Worm (Caenorhabditis elegans) whole organism, late embryonic: Measurements from ENCODE around the gene tag-335.

Source experiments
- C08G9.2 ChIP-seq: sonication (generic microtip); optimal IDR thresholded peaks from 2 replicates; lab custom pipeline; 2016; ENCODE audit warnings: mild to moderate bottlenecking, missing genetic modification characterization, moderate library complexity, missing compliant biosample characterization
- Y22D7AL.16 ChIP-seq: sonication (generic microtip); optimal IDR thresholded peaks from 2 replicates; lab custom pipeline; 2016; ENCODE audit warnings: missing genetic modification characterization, missing compliant biosample characterization
- ama-1 ChIP-seq: fragments of 150-350 bp; optimal IDR thresholded peaks from 2 replicates; lab custom pipeline; 2014
- ceh-14 ChIP-seq: sonication (generic microtip); optimal IDR thresholded peaks from 2 replicates; lab custom pipeline; 2016; ENCODE audit warnings: missing genotype, missing genetic modification characterization, missing compliant biosample characterization
- ceh-18 ChIP-seq: sonication (generic microtip); optimal IDR thresholded peaks from 2 replicates; lab custom pipeline; 2016; ENCODE audit warnings: missing genetic modification characterization, missing compliant biosample characterization
- ceh-22 ChIP-seq: sonication (generic microtip); optimal IDR thresholded peaks from 2 replicates; lab custom pipeline; 2017; ENCODE audit warnings: missing biosample characterization, missing genetic modification characterization
- ceh-24 ChIP-seq: sonication (generic microtip); optimal IDR thresholded peaks from 2 replicates; lab custom pipeline; 2016; ENCODE audit warnings: mild to moderate bottlenecking, missing genetic modification characterization, missing compliant biosample characterization
- ceh-30 ChIP-seq: fragments of 150-350 bp; optimal IDR thresholded peaks from 2 replicates; lab custom pipeline; 2014; ENCODE audit warnings: missing biosample characterization, missing genetic modification characterization
- ceh-31 ChIP-seq: sonication (generic microtip); optimal IDR thresholded peaks from 2 replicates; lab custom pipeline; 2016; ENCODE audit warnings: missing genetic modification characterization, missing compliant biosample characterization
- ceh-45 ChIP-seq: fragments of 200-800 bp; sonication (Bioruptor generic); IDR thresholded peaks from 2 replicates; pipeline ENCODE4 v1.3.6; 2022; ENCODE audit warnings: missing genetic modification reagents, missing genetic modification characterization, missing compliant biosample characterization
- ceh-48 ChIP-seq: sonication (generic microtip); optimal IDR thresholded peaks from 2 replicates; lab custom pipeline; 2016; ENCODE audit warnings: missing genetic modification characterization, inconsistent platforms, missing compliant biosample characterization
- ceh-6 ChIP-seq: fragments of 200-800 bp; sonication (Bioruptor generic); optimal IDR thresholded peaks from 2 replicates; lab custom pipeline; 2018; ENCODE audit warnings: mild to moderate bottlenecking, missing genetic modification characterization, missing compliant biosample characterization
- che-1 ChIP-seq: sonication (generic microtip); optimal IDR thresholded peaks from 2 replicates; lab custom pipeline; 2016; ENCODE audit warnings: mild to moderate bottlenecking, missing genetic modification characterization, missing compliant biosample characterization
- elt-2 ChIP-seq: sonication (generic microtip); optimal IDR thresholded peaks from 2 replicates; lab custom pipeline; 2016; ENCODE audit warnings: missing genetic modification reagents, missing genetic modification characterization, missing compliant biosample characterization
- elt-4 ChIP-seq: sonication (generic microtip); optimal IDR thresholded peaks from 2 replicates; lab custom pipeline; 2016; ENCODE audit warnings: missing genetic modification characterization, missing compliant biosample characterization
- ets-4 ChIP-seq: sonication (generic microtip); optimal IDR thresholded peaks from 2 replicates; lab custom pipeline; 2016; ENCODE audit warnings: missing genetic modification characterization, missing compliant biosample characterization
- hlh-13 ChIP-seq: fragments of 200-800 bp; sonication (Bioruptor generic); optimal IDR thresholded peaks from 2 replicates; lab custom pipeline; 2018; ENCODE audit warnings: mild to moderate bottlenecking, missing genetic modification characterization, missing compliant biosample characterization
- hlh-6 ChIP-seq: sonication (generic microtip); optimal IDR thresholded peaks from 2 replicates; lab custom pipeline; 2016; ENCODE audit warnings: missing genotype, missing genetic modification characterization, missing compliant biosample characterization
- mec-3 ChIP-seq: sonication (generic microtip); optimal IDR thresholded peaks from 2 replicates; lab custom pipeline; 2016; ENCODE audit warnings: borderline replicate concordance, missing genetic modification characterization, missing compliant biosample characterization
- nfya-1 ChIP-seq: sonication (generic microtip); optimal IDR thresholded peaks from 2 replicates; lab custom pipeline; 2017; ENCODE audit warnings: missing genetic modification characterization, mild to moderate bottlenecking, missing compliant biosample characterization, antibody characterized with exemption, moderate library complexity
- nhr-232 ChIP-seq: sonication (generic microtip); optimal IDR thresholded peaks from 2 replicates; lab custom pipeline; 2016; ENCODE audit warnings: missing genetic modification characterization, missing compliant biosample characterization
- npax-4 ChIP-seq: sonication (generic microtip); optimal IDR thresholded peaks from 2 replicates; lab custom pipeline; 2016; ENCODE audit warnings: missing genetic modification characterization, missing compliant biosample characterization
- odd-2 ChIP-seq: sonication (generic microtip); optimal IDR thresholded peaks from 2 replicates; lab custom pipeline; 2017; ENCODE audit warnings: antibody characterized with exemption, mild to moderate bottlenecking, missing genetic modification characterization, missing compliant biosample characterization
- pha-2 ChIP-seq: sonication (generic microtip); optimal IDR thresholded peaks from 2 replicates; lab custom pipeline; 2017; ENCODE audit warnings: mild to moderate bottlenecking, missing genetic modification characterization, missing compliant biosample characterization
- pqm-1 ChIP-seq: sonication (generic microtip); optimal IDR thresholded peaks from 2 replicates; lab custom pipeline; 2016; ENCODE audit warnings: missing genetic modification characterization, missing compliant biosample characterization
- pros-1 ChIP-seq: fragments of 150-350 bp; optimal IDR thresholded peaks from 2 replicates; lab custom pipeline; 2014; ENCODE audit warnings: missing biosample characterization, missing genetic modification reagents, missing genetic modification characterization
- ref-2 ChIP-seq: sonication (generic microtip); optimal IDR thresholded peaks from 2 replicates; lab custom pipeline; 2016; ENCODE audit warnings: missing genetic modification characterization, missing compliant biosample characterization
- sdc-2 ChIP-seq: sonication (generic microtip); optimal IDR thresholded peaks from 2 replicates; lab custom pipeline; 2016; ENCODE audit warnings: missing genotype, missing genetic modification characterization, missing compliant biosample characterization
- ttx-3 ChIP-seq: sonication (generic microtip); optimal IDR thresholded peaks from 2 replicates; lab custom pipeline; 2016; ENCODE audit warnings: missing genetic modification reagents, missing genetic modification characterization, missing compliant biosample characterization
- unc-3 ChIP-seq, 2 experiments: fragments of 200-800 bp in 1 of 2; sonication (Bioruptor generic) in 1 of 2; sonication (generic microtip) in 1 of 2; conservative IDR thresholded peaks in 1 of 2; optimal IDR thresholded peaks in 1 of 2; 2 replicates each; pipeline versions ENCODE4 v1.3.6 to Lab custom; 2016 to 2022; ENCODE audit warnings: missing compliant biosample characterization in 2 of 2, missing genetic modification characterization in 2 of 2, missing genetic modification reagents in 1 of 2
- unc-55 ChIP-seq: sonication (generic microtip); optimal IDR thresholded peaks from 2 replicates; lab custom pipeline; 2017; ENCODE audit warnings: missing biosample characterization, missing genetic modification reagents, missing genetic modification characterization
- zip-5 ChIP-seq: sonication (generic microtip); optimal IDR thresholded peaks from 2 replicates; lab custom pipeline; 2016; ENCODE audit warnings: missing genetic modification characterization, missing compliant biosample characterization

The tag-335 gene

DNA sequence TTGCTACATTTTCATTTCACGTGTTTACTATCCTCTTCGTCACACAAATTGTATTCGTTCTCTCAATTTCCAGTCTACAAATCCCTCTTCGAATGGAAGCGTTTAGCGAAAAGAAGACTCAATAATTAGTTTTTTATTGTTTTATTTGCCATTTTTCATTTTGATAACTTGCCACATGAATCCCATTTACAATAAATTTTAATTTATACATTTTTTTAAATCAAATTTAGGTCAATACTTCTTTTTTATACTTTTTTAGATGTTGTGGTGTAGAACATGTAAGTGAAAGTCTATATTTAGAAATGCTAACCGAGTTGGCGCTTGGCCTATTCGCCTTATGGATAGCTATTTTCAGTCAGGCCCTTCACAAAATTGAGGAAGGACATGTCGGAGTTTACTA, 9.2 kb upstream of the tag-335 start, which contains the start of gene erl-1:
Gene erl-1, plus strand, starts transcription at position 301 of the 400 bp plus-strand sequence.
- TF ChIP-seq ref-2 (tag; lab: Kevin White, UChicago) (no peak), ceh-22 (no peak), npax-4 (tag; lab: Kevin White, UChicago) (no peak)

DNA sequence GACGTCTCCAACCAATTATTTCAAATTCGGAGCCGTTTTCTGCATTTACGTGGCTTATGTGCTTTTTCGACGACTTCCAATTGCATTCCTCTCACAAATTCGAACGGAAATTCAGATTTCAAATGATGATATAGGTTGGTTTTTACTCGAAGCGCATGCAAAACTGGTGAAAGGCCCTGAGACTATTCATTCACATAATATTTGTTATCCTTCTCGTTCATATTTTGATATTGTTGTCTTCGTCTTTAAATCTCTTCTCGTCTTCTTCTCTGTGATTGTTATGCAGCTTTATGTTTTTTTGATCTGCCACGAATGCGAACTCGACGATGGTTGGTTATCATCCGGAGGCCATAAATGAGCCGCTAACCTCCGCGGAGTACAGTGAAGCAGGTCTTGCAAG, 4.5 kb upstream of the tag-335 start, which contains the start of gene hpo-12:
Gene hpo-12, plus strand, starts transcription at position 301 of the 400 bp plus-strand sequence.
- TF ChIP-seq unc-55 = no peak
- TF ChIP-seq ceh-30 (tag; lab: Kevin White, UChicago) = no peak
- no peak for TF ChIP-seq npax-4 (tag; lab: Kevin White, UChicago)
- TF ChIP-seq che-1 (tag; lab: Kevin White, UChicago) = no peak
- TF ChIP-seq ceh-24 (tag; lab: Kevin White, UChicago) = no peak
- TF ChIP-seq ceh-6 (GFP tag; lab: Kevin White, UChicago) = no peak
- no peak for TF ChIP-seq ceh-45 (GFP tag; lab: Robert Waterston, UW)

DNA sequence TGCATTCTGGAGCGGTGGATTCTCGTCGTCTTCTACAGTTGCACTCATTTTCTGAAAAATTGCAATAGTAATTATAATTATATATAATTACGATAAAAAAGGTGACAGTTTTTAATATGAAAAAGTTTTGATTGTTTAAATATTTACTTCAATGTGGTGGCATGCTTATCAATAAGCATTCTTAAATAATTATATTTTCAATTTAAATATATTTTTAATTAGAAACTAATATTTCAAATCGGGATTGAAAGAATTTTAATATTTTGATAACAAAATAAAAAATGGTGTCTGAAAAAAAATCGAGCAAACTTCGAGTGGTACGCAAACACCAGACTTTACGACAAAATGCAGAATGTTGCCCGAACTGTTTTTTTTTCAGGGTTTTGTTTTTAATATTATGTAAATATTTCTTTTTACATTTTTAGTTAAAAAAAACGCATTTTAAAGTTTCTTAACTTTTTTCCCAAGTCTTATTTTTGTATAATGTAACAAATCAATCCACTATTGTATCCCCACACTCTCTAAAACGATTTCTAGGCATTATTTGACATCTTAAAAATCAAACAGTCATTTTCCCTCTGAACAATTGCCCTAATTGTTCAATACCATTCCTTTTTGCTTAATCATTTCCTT, 3.9 kb upstream of the tag-335 start, which contains the start of the genes C42C1.12 and C42C1.19:
Gene C42C1.12, minus strand, starts transcription at position 51 of the 633 bp plus-strand sequence.
Gene C42C1.19, plus strand, starts transcription at position 583 of the 633 bp plus-strand sequence.
- TF ChIP-seq elt-4 (tag; lab: Kevin White, UChicago) = no peak
- no peak for TF ChIP-seq ceh-14 (tag; lab: Kevin White, UChicago)
- no peak for TF ChIP-seq ets-4
- TF ChIP-seq pha-2 (tag; lab: Kevin White, UChicago) = no peak
- TF ChIP-seq unc-3 (GFP tag; conservative IDR thresholded peaks at IDR 0.05; lab: Robert Waterston, UW) = no peak
- TF ChIP-seq unc-3 (tag; optimal IDR thresholded peaks at IDR 0.05; lab: Kevin White, UChicago) = no peak
- no peak for TF ChIP-seq pros-1 (tag; lab: Kevin White, UChicago)

DNA sequence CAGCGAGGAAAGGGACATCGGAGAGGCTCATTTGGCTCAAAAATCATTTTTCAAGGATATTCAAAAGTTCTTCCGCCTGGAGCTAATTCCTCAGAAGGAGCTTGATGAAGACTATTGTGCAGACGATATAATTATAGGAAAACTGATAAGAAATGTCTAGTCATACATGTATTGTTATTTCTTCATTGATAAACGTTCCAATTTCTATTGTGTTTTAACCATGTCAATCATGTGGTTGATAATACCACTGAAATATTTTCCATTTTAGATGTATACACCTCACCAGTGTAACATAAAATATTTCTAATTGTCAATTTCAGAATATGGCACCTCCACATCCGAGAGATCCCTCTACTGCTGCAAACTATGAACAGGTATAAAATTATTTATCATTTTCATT, 946 bp upstream of the tag-335 start, which contains the start of gene ltah-1.1:
Gene ltah-1.1, plus strand, starts transcription at position 283 of the 400 bp plus-strand sequence.
- TF ChIP-seq ceh-45 (GFP tag; lab: Robert Waterston, UW) (no peak), pqm-1 (tag; lab: Kevin White, UChicago) (no peak), odd-2 (tag; lab: Kevin White, UChicago) (no peak), C08G9.2 (tag; lab: Kevin White, UChicago) (no peak), ceh-14 (tag; lab: Kevin White, UChicago) (no peak), ttx-3 (tag; lab: Kevin White, UChicago) (no peak), elt-2 (tag; lab: Kevin White, UChicago) (peak; percentile 16), ceh-18 (no peak)

DNA sequence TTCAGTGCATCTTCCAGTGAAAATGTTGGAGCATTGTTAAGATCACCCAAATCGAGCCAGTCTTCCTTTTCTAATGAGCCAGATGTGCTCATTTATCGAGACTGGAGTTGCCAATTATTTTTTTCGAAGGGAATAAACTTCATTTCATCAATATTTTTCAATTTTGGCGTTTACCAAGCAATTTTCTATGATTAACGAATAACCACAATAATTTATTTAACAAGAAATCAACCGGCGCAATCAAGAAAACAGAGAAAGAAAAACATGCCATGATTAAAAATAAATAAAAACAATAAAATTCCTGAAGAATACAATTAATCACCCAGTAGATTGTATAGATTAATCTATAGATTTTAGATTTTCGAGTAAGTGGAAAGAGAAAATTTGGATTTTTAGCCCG, 2.5 kb downstream of the tag-335 start, which contains the start of gene vps-8:
Gene vps-8, minus strand, starts transcription at position 101 of the 400 bp plus-strand sequence.
- TF ChIP-seq pros-1 (tag; lab: Kevin White, UChicago) (no peak), unc-3 (GFP tag; conservative IDR thresholded peaks at IDR 0.05; lab: Robert Waterston, UW) (no peak), unc-3 (tag; optimal IDR thresholded peaks at IDR 0.05; lab: Kevin White, UChicago) (no peak)
- TF ChIP-seq, all 69 proteins: peak for 0

DNA sequence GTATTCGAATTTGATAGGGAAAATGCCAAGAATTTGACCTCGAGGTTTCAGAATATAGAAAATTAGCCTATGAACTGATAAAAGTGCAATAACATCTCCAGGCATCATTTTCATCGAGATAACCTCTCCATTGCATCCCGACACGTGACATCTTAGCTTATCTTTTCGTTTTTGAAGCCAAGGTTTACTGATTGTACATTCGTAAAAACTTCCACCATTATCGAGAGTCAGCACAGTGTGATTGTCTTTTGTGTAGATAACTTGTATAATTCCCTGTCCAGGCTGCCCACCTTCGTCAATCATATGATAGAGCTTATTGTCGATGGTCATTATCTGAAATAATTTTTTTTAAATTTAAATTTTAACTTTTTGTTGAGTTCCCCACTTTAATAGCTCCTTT, 4.0 kb downstream of the tag-335 start:
- TF ChIP-seq sdc-2 (tag; lab: Kevin White, UChicago) (no peak), ceh-31 (tag; lab: Kevin White, UChicago) (no peak), ceh-48 (tag; lab: Kevin White, UChicago) (no peak), mec-3 (no peak), pros-1 (tag; lab: Kevin White, UChicago) (no peak), nfya-1 (tag; lab: Kevin White, UChicago) (no peak), elt-4 (tag; lab: Kevin White, UChicago) (no peak), pqm-1 (tag; lab: Kevin White, UChicago) (no peak), nhr-232 (no peak), hlh-6 (tag; lab: Kevin White, UChicago) (no peak), ceh-45 (GFP tag; lab: Robert Waterston, UW) (no peak), zip-5 (tag; lab: Kevin White, UChicago) (no peak), hlh-13 (GFP tag; lab: Kevin White, UChicago) (no peak), Y22D7AL.16 (tag; lab: Kevin White, UChicago) (no peak), ama-1 (no peak), unc-3 (GFP tag; conservative IDR thresholded peaks at IDR 0.05; lab: Robert Waterston, UW) (no peak), unc-3 (tag; optimal IDR thresholded peaks at IDR 0.05; lab: Kevin White, UChicago) (no peak), npax-4 (tag; lab: Kevin White, UChicago) (no peak)
